Fruit fly (Drosophila melanogaster): ENCODE results near the gene CG17378.

CG17378 gene

dm6 chr2L:6794956-6795522, 21.2 kb downstream of the CG17378 start (continued):
- TF ChIP-seq Fer2 (tag; optimal IDR thresholded peaks at IDR 0.05) (no peak), CG1792 (GFP tag; optimal IDR thresholded peaks at IDR 0.05) (no peak), Meics (GFP tag; optimal IDR thresholded peaks at IDR 0.05) (peak; percentile 56), CG12391 (tag; optimal IDR thresholded peaks at IDR 0.05) (no peak), CG9817 (tag; optimal IDR thresholded peaks at IDR 0.05) (no peak), chn (GFP tag; optimal IDR thresholded peaks at IDR 0.05) (no peak), az2 (GFP tag; optimal IDR thresholded peaks at IDR 0.05) (no peak), CG11398 (GFP tag; optimal IDR thresholded peaks at IDR 0.05) (no peak), dm (GFP tag; optimal IDR thresholded peaks at IDR 0.05) (no peak), hbn (GFP tag; IDR thresholded peaks at IDR 0.05; ENCODE audit: partially characterized antibody) (no peak), kay (GFP tag; optimal IDR thresholded peaks at IDR 0.05) (no peak), CG7987 (GFP tag; optimal IDR thresholded peaks at IDR 0.05) (no peak), Sry-β (GFP tag; optimal IDR thresholded peaks at IDR 0.05) (no peak), Aef1 (GFP tag; IDR thresholded peaks at IDR 0.05) (no peak), Doc2 (GFP tag; IDR thresholded peaks at IDR 0.05) (no peak), bsh (GFP tag; optimal IDR thresholded peaks at IDR 0.05) (peak in 1 of 2 experiments; percentile 7), amos (GFP tag; IDR thresholded peaks at IDR 0.05; ENCODE audit: partially characterized antibody) (no peak), Hand (GFP tag; optimal IDR thresholded peaks at IDR 0.05) (no peak), sr (GFP tag; IDR thresholded peaks at IDR 0.05) (no peak), HmgD (GFP tag; optimal IDR thresholded peaks at IDR 0.05) (no peak), danr (GFP tag; IDR thresholded peaks at IDR 0.05) (no peak), CG8924 (tag; optimal IDR thresholded peaks at IDR 0.05) (no peak), C15 (GFP tag; IDR thresholded peaks at IDR 0.05) (no peak), CG7839 (tag; optimal IDR thresholded peaks at IDR 0.05) (peak; percentile 32), CrebB (tag; optimal IDR thresholded peaks at IDR 0.05) (no peak), Pdp1 (GFP tag; optimal IDR thresholded peaks at IDR 0.05) (peak in 1 of 2 experiments; percentile 33), B-H1 (GFP tag; IDR thresholded peaks at IDR 0.05) (no peak), Hr3 (GFP tag; optimal IDR thresholded peaks at IDR 0.05) (no peak), CG1832 (GFP tag; optimal IDR thresholded peaks at IDR 0.05) (no peak), sc (optimal IDR thresholded peaks at IDR 0.05) (no peak), sc (GFP tag; optimal IDR thresholded peaks at IDR 0.05) (no peak), CG7372 (GFP tag; IDR thresholded peaks at IDR 0.05) (no peak), eve (GFP tag; optimal IDR thresholded peaks at IDR 0.05) (no peak), CG3163 (GFP tag; optimal IDR thresholded peaks at IDR 0.05) (no peak), CG7745 (tag; optimal IDR thresholded peaks at IDR 0.05) (no peak), TFAM (GFP tag; optimal IDR thresholded peaks at IDR 0.05) (no peak), croc (GFP tag; conservative IDR thresholded peaks at IDR 0.05) (no peak), CG6683 (GFP tag; optimal IDR thresholded peaks at IDR 0.05) (no peak), CG3726 (GFP tag; IDR thresholded peaks at IDR 0.05) (no peak), ab (GFP tag; optimal IDR thresholded peaks at IDR 0.05) (no peak), gem (tag; optimal IDR thresholded peaks at IDR 0.05) (peak; percentile 29), Xrp1 (GFP tag; IDR thresholded peaks at IDR 0.05) (peak; percentile 37; the same call in 1 of the 2 replicates), otp (GFP tag; IDR thresholded peaks at IDR 0.05) (no peak), onecut (GFP tag; IDR thresholded peaks at IDR 0.05) (no peak; the same call in 1 of the 2 replicates), CG16779 (GFP tag; IDR thresholded peaks at IDR 0.05) (no peak), cato (GFP tag; optimal IDR thresholded peaks at IDR 0.05; ENCODE audit: borderline replicate concordance) (no peak), CG9609 (GFP tag; optimal IDR thresholded peaks at IDR 0.05) (no peak), gsb (GFP tag; IDR thresholded peaks at IDR 0.05) (no peak), Awh (GFP tag; IDR thresholded peaks at IDR 0.05) (0 out of 2 replicates have a peak, but pooled peaks have one; percentile 17), kni (GFP tag; optimal IDR thresholded peaks at IDR 0.05) (peak; percentile 72), CG33557 (GFP tag; optimal IDR thresholded peaks at IDR 0.05) (no peak)
